Fruit fly (Drosophila melanogaster) whole organism, wandering third instar larva: ENCODE data around the gene CG31826.
A peak's percentile ranks its signal among the peaks of the same experiment; 100 is the strongest.

Source experiments
- Abd-B ChIP-seq: fragments of >200 bp; optimal IDR thresholded peaks from 2 replicates; lab custom pipeline; 2017; ENCODE audit warnings: missing biosample characterization, missing genetic modification characterization
- CG32264 ChIP-seq: fragments of 200-800 bp; sonication (Bioruptor generic); optimal IDR thresholded peaks from 2 replicates; lab custom pipeline; 2016; ENCODE audit warnings: missing biosample characterization, missing genetic modification characterization
- CG9705 ChIP-seq: fragments of 200-800 bp; sonication (Bioruptor generic); optimal IDR thresholded peaks from 2 replicates; lab custom pipeline; 2018; ENCODE audit warnings: missing biosample characterization, mild to moderate bottlenecking, missing genetic modification characterization
- CrebA ChIP-seq: fragments of 200-800 bp; sonication (Bioruptor generic); optimal IDR thresholded peaks from 2 replicates; lab custom pipeline; 2016; ENCODE audit warnings: missing biosample characterization, mild to moderate bottlenecking, missing genetic modification characterization, borderline replicate concordance
- Dfd ChIP-seq: fragments of >200 bp; optimal IDR thresholded peaks from 2 replicates; lab custom pipeline; 2017; ENCODE audit warnings: missing biosample characterization, missing genetic modification characterization
- Dif ChIP-seq: fragments of 200-275, 200-300 bp; sonication (Bioruptor generic); optimal IDR thresholded peaks from 2 replicates; lab custom pipeline; 2018; ENCODE audit warnings: missing biosample characterization, missing genetic modification characterization; ENCODE audit not compliant: partially characterized antibody
- HLH106 ChIP-seq: fragments of 200-800 bp; optimal IDR thresholded peaks from 3 replicates; lab custom pipeline; 2019; ENCODE audit warnings: missing biosample characterization, mild to moderate bottlenecking, missing genetic modification characterization, moderate library complexity
- Hnf4 ChIP-seq: fragments of 200-800 bp; sonication (Bioruptor generic); optimal IDR thresholded peaks from 2 replicates; lab custom pipeline; 2016; ENCODE audit warnings: missing biosample characterization, mild to moderate bottlenecking, missing genetic modification characterization
- Hr78 ChIP-seq: fragments of >200 bp; optimal IDR thresholded peaks from 2 replicates; lab custom pipeline; 2017; ENCODE audit warnings: missing biosample characterization, missing genetic modification characterization
- Hr83 ChIP-seq: fragments of 200-300 bp; sonication (Bioruptor generic); optimal IDR thresholded peaks from 2 replicates; lab custom pipeline; 2016; ENCODE audit warnings: missing biosample characterization, mild to moderate bottlenecking, missing genetic modification characterization, moderate library complexity; ENCODE audit not compliant: poor library complexity, severe bottlenecking
- Jra ChIP-seq: sonication (Bioruptor generic); optimal IDR thresholded peaks from 2 replicates; lab custom pipeline; 2016; ENCODE audit warnings: missing biosample characterization, missing genetic modification characterization
- Mio ChIP-seq: sonication (Bioruptor generic); optimal IDR thresholded peaks from 2 replicates; lab custom pipeline; 2016; ENCODE audit warnings: missing biosample characterization, missing genetic modification characterization
- Myc ChIP-seq: fragments of >200 bp; optimal IDR thresholded peaks from 2 replicates; lab custom pipeline; 2017
- N ChIP-seq: fragments of >200 bp; optimal IDR thresholded peaks from 2 replicates; lab custom pipeline; 2018; ENCODE audit warnings: missing biosample characterization, missing external identifiers, missing genetic modification characterization
- OdsH ChIP-seq: fragments of 200-800 bp; sonication (Bioruptor generic); optimal IDR thresholded peaks from 2 replicates; lab custom pipeline; 2016; ENCODE audit warnings: missing biosample characterization, mild to moderate bottlenecking, missing genetic modification characterization
- Rel ChIP-seq, 2 experiments: fragments of 200-800 bp; sonication (Bioruptor generic) in 1 of 2; optimal IDR thresholded peaks; 2 replicates in 1 of 2; 3 replicates in 1 of 2; lab custom pipeline; 2016 to 2019; ENCODE audit warnings: mild to moderate bottlenecking in 2 of 2, missing biosample characterization in 2 of 2, missing genetic modification characterization in 2 of 2, moderate library complexity in 1 of 2
- Sp1 ChIP-seq: fragments of 200-800 bp; sonication (Bioruptor generic); optimal IDR thresholded peaks from 3 replicates; lab custom pipeline; 2019; ENCODE audit warnings: missing biosample characterization, mild to moderate bottlenecking, missing genetic modification characterization, moderate library complexity
- Vsx2 ChIP-seq: fragments of 200-300, 225-300 bp; sonication (Bioruptor generic); optimal IDR thresholded peaks from 2 replicates; lab custom pipeline; 2018; ENCODE audit warnings: missing biosample characterization, missing genetic modification characterization; ENCODE audit not compliant: partially characterized antibody
- br ChIP-seq: fragments of 200-800 bp; sonication (Bioruptor generic); optimal IDR thresholded peaks from 2 replicates; lab custom pipeline; 2016; ENCODE audit warnings: missing biosample characterization, missing genetic modification characterization
- dl ChIP-seq, 2 experiments: fragments of 175-275, 200-275 bp in 1 of 2; fragments of 200-275 bp in 1 of 2; sonication (Bioruptor generic); optimal IDR thresholded peaks; lab custom pipeline; 2018; ENCODE audit warnings: mild to moderate bottlenecking in 2 of 2, missing biosample characterization in 2 of 2, missing genetic modification characterization in 2 of 2, moderate library complexity in 2 of 2; ENCODE audit not compliant: partially characterized antibody in 2 of 2, insufficient read depth in 1 of 2
- dmrt93B ChIP-seq: fragments of 200-800 bp; sonication (Bioruptor generic); optimal IDR thresholded peaks from 2 replicates; lab custom pipeline; 2018; ENCODE audit warnings: missing biosample characterization, mild to moderate bottlenecking, missing genetic modification characterization
- dsf ChIP-seq: sonication (Bioruptor generic); optimal IDR thresholded peaks from 2 replicates; lab custom pipeline; 2016; ENCODE audit warnings: missing biosample characterization, missing genetic modification characterization, borderline replicate concordance
- ey ChIP-seq: fragments of 200-800 bp; sonication (Bioruptor generic); optimal IDR thresholded peaks from 2 replicates; lab custom pipeline; 2016; ENCODE audit warnings: missing biosample characterization, missing genetic modification characterization
- foxo ChIP-seq, 2 experiments: fragments of 200-800 bp; sonication (Bioruptor generic); optimal IDR thresholded peaks; 2 replicates in 1 of 2; 3 replicates in 1 of 2; lab custom pipeline; 2016 to 2017; ENCODE audit warnings: missing biosample characterization in 2 of 2, missing genetic modification characterization in 2 of 2
- fru ChIP-seq: fragments of 200-800 bp; sonication (Bioruptor generic); optimal IDR thresholded peaks from 3 replicates; lab custom pipeline; 2016; ENCODE audit warnings: missing biosample characterization, mild to moderate bottlenecking, missing genetic modification characterization
- h ChIP-seq: fragments of 200-800 bp; sonication (Bioruptor generic); optimal IDR thresholded peaks from 3 replicates; lab custom pipeline; 2016; ENCODE audit warnings: missing biosample characterization, mild to moderate bottlenecking, missing genetic modification characterization
- jim ChIP-seq: fragments of 175-275, 200-325 bp; sonication (Bioruptor generic); optimal IDR thresholded peaks from 2 replicates; lab custom pipeline; 2016; ENCODE audit warnings: missing biosample characterization, mild to moderate bottlenecking, missing genetic modification characterization
- lola ChIP-seq: fragments of >200 bp; optimal IDR thresholded peaks from 2 replicates; lab custom pipeline; 2017; ENCODE audit warnings: missing biosample characterization, missing genetic modification characterization
- pan ChIP-seq: fragments of >200 bp; optimal IDR thresholded peaks from 2 replicates; lab custom pipeline; 2017
- psq ChIP-seq: fragments of 200-800 bp; sonication (Bioruptor generic); optimal IDR thresholded peaks from 3 replicates; lab custom pipeline; 2017; ENCODE audit warnings: missing biosample characterization, mild to moderate bottlenecking, missing genetic modification characterization, moderate library complexity
- rgr ChIP-seq: fragments of 200-800 bp; sonication (Bioruptor generic); optimal IDR thresholded peaks from 3 replicates; lab custom pipeline; 2016; ENCODE audit warnings: missing biosample characterization, mild to moderate bottlenecking, missing genetic modification characterization
- sage ChIP-seq: fragments of 200-800 bp; sonication (Bioruptor generic); optimal IDR thresholded peaks from 2 replicates; lab custom pipeline; 2016; ENCODE audit warnings: missing biosample characterization, mild to moderate bottlenecking, missing genetic modification characterization
- sv ChIP-seq: fragments of 200-800 bp; sonication (Bioruptor generic); optimal IDR thresholded peaks from 3 replicates; lab custom pipeline; 2016; ENCODE audit warnings: missing biosample characterization, missing genetic modification characterization
- tai ChIP-seq: sonication (Bioruptor generic); optimal IDR thresholded peaks from 2 replicates; lab custom pipeline; 2016; ENCODE audit warnings: missing biosample characterization, missing genetic modification characterization
- usp ChIP-seq: fragments of >200 bp; optimal IDR thresholded peaks from 2 replicates; lab custom pipeline; 2017; ENCODE audit warnings: missing biosample characterization, missing genetic modification characterization
- woc ChIP-seq: sonication (Bioruptor generic); optimal IDR thresholded peaks from 2 replicates; lab custom pipeline; 2016; ENCODE audit warnings: missing biosample characterization, mild to moderate bottlenecking, missing genetic modification characterization

The CG31826 gene

dm6 chr2L:15764029-15764428 lies 8.9 kb downstream of the CG31826 start, which contains the start of gene CG3793:
Gene CG3793 (plus strand): TSS chr2L:15764220.
- TF ChIP-seq foxo (GFP tag; optimal IDR thresholded peaks at IDR 0.05; lab: Kevin White, UChicago) = no peak
- TF ChIP-seq lola (GFP tag; lab: Kevin White, UChicago) = no peak
- no peak for TF ChIP-seq CG32264 (GFP tag; lab: Kevin White, UChicago)
- TF ChIP-seq sage (GFP tag; lab: Kevin White, UChicago) = no peak
- TF ChIP-seq N = no peak
- TF ChIP-seq dl (GFP tag; optimal IDR thresholded peaks at IDR 0.05; lab: Kevin White, UChicago; ENCODE audit: insufficient read depth in 1 of 2, partially characterized antibody in 2 of 2) = no peak
- TF ChIP-seq woc (GFP tag; lab: Kevin White, UChicago) = no peak
- no peak for TF ChIP-seq fru
- TF ChIP-seq psq (GFP tag; lab: Kevin White, UChicago) = no peak
- TF ChIP-seq Abd-B (GFP tag; lab: Kevin White, UChicago) = no peak

dm6 chr2L:15763401-15763800 lies 9.5 kb downstream of the CG31826 start:
- no peak for TF ChIP-seq fru
- no peak for TF ChIP-seq Jra (GFP tag; lab: Kevin White, UChicago)
- TF ChIP-seq sv = no peak
- no peak for TF ChIP-seq Hr83 (GFP tag; lab: Kevin White, UChicago)

dm6 chr2L:15762466-15762865 lies 10.4 kb downstream of the CG31826 start, which contains the start of gene Gli:
Gene Gli (minus strand): TSS chr2L:15762758.
- TF ChIP-seq sage (GFP tag; lab: Kevin White, UChicago) = no peak
- no peak for TF ChIP-seq Rel (GFP tag; optimal IDR thresholded peaks at IDR 0.05; lab: Kevin White, UChicago)
- peak; percentile 63 for TF ChIP-seq Rel (tag; optimal IDR thresholded peaks at IDR 0.05; lab: Kevin White, UChicago)
- peak; percentile 89 for TF ChIP-seq Vsx2
- TF ChIP-seq Sp1 = no peak
- TF ChIP-seq sv = no peak
- peak; percentile 76 for TF ChIP-seq Dif (GFP tag; lab: Kevin White, UChicago)
- TF ChIP-seq foxo (GFP tag; optimal IDR thresholded peaks at IDR 0.05; lab: Kevin White, UChicago) = peak in 1 of 2 experiments; percentile 55
- no peak for TF ChIP-seq Abd-B (GFP tag; lab: Kevin White, UChicago)
- TF ChIP-seq dmrt93B = no peak
- TF ChIP-seq N = peak; percentile 65
- peak in 1 of 2 experiments; percentile 78 for TF ChIP-seq dl (GFP tag; optimal IDR thresholded peaks at IDR 0.05; lab: Kevin White, UChicago; ENCODE audit: insufficient read depth in 1 of 2, partially characterized antibody in 2 of 2)
- TF ChIP-seq Jra (GFP tag; lab: Kevin White, UChicago) = peak; percentile 52
- no peak for TF ChIP-seq psq (GFP tag; lab: Kevin White, UChicago)
- TF ChIP-seq Hr83 (GFP tag; lab: Kevin White, UChicago) = peak; percentile 49
- peak; percentile 52 for TF ChIP-seq jim (GFP tag; lab: Kevin White, UChicago)
- TF ChIP-seq Dfd (GFP tag; lab: Kevin White, UChicago) = no peak
- no peak for TF ChIP-seq ey
- no peak for TF ChIP-seq Hnf4 (GFP tag; lab: Kevin White, UChicago)

- TF ChIP-seq sv = no peak
- TF ChIP-seq Sp1 = peak; percentile 88
- peak; percentile 79 for TF ChIP-seq woc (GFP tag; lab: Kevin White, UChicago)
- no peak for TF ChIP-seq jim (GFP tag; lab: Kevin White, UChicago)
- TF ChIP-seq rgr = peak; percentile 85
- no peak for TF ChIP-seq usp (GFP tag; lab: Kevin White, UChicago)
- TF ChIP-seq dl (GFP tag; optimal IDR thresholded peaks at IDR 0.05; lab: Kevin White, UChicago; ENCODE audit: insufficient read depth in 1 of 2, partially characterized antibody in 2 of 2) = no peak
- TF ChIP-seq HLH106 = peak; percentile 88
- no peak for TF ChIP-seq Myc
- TF ChIP-seq fru = peak; percentile 67
- no peak for TF ChIP-seq Dif (GFP tag; lab: Kevin White, UChicago)
- TF ChIP-seq sage (GFP tag; lab: Kevin White, UChicago) = peak; percentile 66
- peak; percentile 43 for TF ChIP-seq dsf (GFP tag; lab: Kevin White, UChicago)
- no peak for TF ChIP-seq Hr78 (GFP tag; lab: Kevin White, UChicago)
- TF ChIP-seq OdsH (GFP tag; lab: Kevin White, UChicago) = peak; percentile 80
- TF ChIP-seq h (GFP tag; lab: Kevin White, UChicago) = peak; percentile 90
- TF ChIP-seq pan (lab: Kevin White, UChicago) = no peak
- TF ChIP-seq CG9705 (GFP tag; lab: Kevin White, UChicago) = peak; percentile 33
- TF ChIP-seq psq (GFP tag; lab: Kevin White, UChicago) = peak; percentile 85
- peak; percentile 62 for TF ChIP-seq Jra (GFP tag; lab: Kevin White, UChicago)
- TF ChIP-seq dmrt93B = peak; percentile 78
- TF ChIP-seq Mio = no peak
- TF ChIP-seq foxo (GFP tag; optimal IDR thresholded peaks at IDR 0.05; lab: Kevin White, UChicago) = peak in 1 of 2 experiments; percentile 83
- peak; percentile 50 for TF ChIP-seq CG32264 (GFP tag; lab: Kevin White, UChicago)
- no peak for TF ChIP-seq Dfd (GFP tag; lab: Kevin White, UChicago)
- TF ChIP-seq tai (GFP tag; lab: Kevin White, UChicago) = no peak
- TF ChIP-seq ey = peak; percentile 74
- TF ChIP-seq br = peak; percentile 79
- TF ChIP-seq CrebA (GFP tag; lab: Kevin White, UChicago) = no peak
- TF ChIP-seq N = peak; percentile 41
- TF ChIP-seq Hnf4 (GFP tag; lab: Kevin White, UChicago) = peak; percentile 5
- TF ChIP-seq Hr83 (GFP tag; lab: Kevin White, UChicago) = peak; percentile 66
Observed at dm6 chr2L:15761409-15762407, 11.2 kb downstream of the CG31826 start.
